Worm (Caenorhabditis elegans) whole organism, young adult: ENCODE results near the gene fbxc-43.
A peak's percentile ranks its signal among the peaks of the same experiment; 100 is the strongest.

Source experiments
- B0035.1 ChIP-seq: sonication (generic microtip); optimal IDR thresholded peaks from 2 replicates; lab custom pipeline; 2016; ENCODE audit warnings: missing genetic modification characterization, mild to moderate bottlenecking, missing compliant biosample characterization, missing genotype, missing genetic modification reagents
- C17E4.6 ChIP-seq: fragments of 200-800 bp; sonication (Bioruptor generic); IDR thresholded peaks from 2 replicates; pipeline ENCODE4 v1.3.6; 2022; ENCODE audit warnings: missing genetic modification reagents, missing genetic modification characterization, missing compliant biosample characterization
- F10E7.11 ChIP-seq: sonication (generic microtip); optimal IDR thresholded peaks from 2 replicates; lab custom pipeline; 2017; ENCODE audit warnings: mild to moderate bottlenecking, missing genetic modification characterization, moderate library complexity, missing compliant biosample characterization
- F22D6.2 ChIP-seq: sonication (generic microtip); optimal IDR thresholded peaks from 2 replicates; lab custom pipeline; 2016; ENCODE audit warnings: mild to moderate bottlenecking, missing genetic modification characterization, missing compliant biosample characterization
- F39B2.1 ChIP-seq: fragments of 200-800 bp; sonication (Bioruptor generic); IDR thresholded peaks from 2 replicates; pipeline ENCODE4 v1.3.6; 2022; ENCODE audit warnings: missing genetic modification reagents, missing genetic modification characterization, missing compliant biosample characterization
- F52B5.7 ChIP-seq: sonication (generic microtip); optimal IDR thresholded peaks from 2 replicates; lab custom pipeline; 2016; ENCODE audit warnings: mild to moderate bottlenecking, missing genetic modification characterization, missing compliant biosample characterization
- Y53F4B.3 ChIP-seq: fragments of 200-800 bp; sonication (Bioruptor generic); IDR thresholded peaks from 2 replicates; pipeline ENCODE4 v1.3.6; 2022; ENCODE audit warnings: missing genetic modification reagents, missing genetic modification characterization, missing compliant biosample characterization
- Y53G8AR.9 ChIP-seq: fragments of 200-800 bp; sonication (Bioruptor generic); conservative IDR thresholded peaks from 2 replicates; pipeline ENCODE4 v1.3.6; 2022; ENCODE audit warnings: missing genetic modification reagents, missing genetic modification characterization, missing compliant biosample characterization
- Y67H2A.10 ChIP-seq: fragments of 200-800 bp; sonication (Bioruptor generic); conservative IDR thresholded peaks from 2 replicates; pipeline ENCODE4 v1.3.6; 2022; ENCODE audit warnings: missing genetic modification reagents, missing genetic modification characterization, missing compliant biosample characterization
- Y95B8A.8 ChIP-seq: fragments of 200-800 bp; sonication (Bioruptor generic); IDR thresholded peaks from 2 replicates; pipeline ENCODE4 v1.3.6; 2022; ENCODE audit warnings: missing genetic modification reagents, missing genetic modification characterization, missing compliant biosample characterization
- akir-1 ChIP-seq: fragments of 200-800 bp; sonication (Bioruptor generic); optimal IDR thresholded peaks from 2 replicates; lab custom pipeline; 2018; ENCODE audit warnings: mild to moderate bottlenecking, missing genetic modification characterization, moderate library complexity, missing compliant biosample characterization
- aptf-3 ChIP-seq: fragments of 200-800 bp; sonication (Bioruptor generic); IDR thresholded peaks from 2 replicates; pipeline ENCODE4 v1.3.6; 2022; ENCODE audit warnings: missing genetic modification characterization, missing compliant biosample characterization
- attf-5 ChIP-seq: fragments of 200-800 bp; sonication (Bioruptor generic); optimal IDR thresholded peaks from 2 replicates; lab custom pipeline; 2018; ENCODE audit warnings: mild to moderate bottlenecking, missing genetic modification characterization, missing compliant biosample characterization
- bed-1 ChIP-seq: fragments of 200-800 bp; sonication (Bioruptor generic); IDR thresholded peaks from 2 replicates; pipeline ENCODE4 v1.3.6; 2022; ENCODE audit warnings: missing genetic modification reagents, missing genetic modification characterization, missing compliant biosample characterization
- bed-2 ChIP-seq: fragments of 200-800 bp; sonication (Bioruptor generic); IDR thresholded peaks from 2 replicates; pipeline ENCODE4 v1.3.6; 2022; ENCODE audit warnings: missing genetic modification reagents, missing genetic modification characterization, missing compliant biosample characterization
- ccch-3 ChIP-seq: fragments of 200-800 bp; sonication (Bioruptor generic); optimal IDR thresholded peaks from 2 replicates; lab custom pipeline; 2018; ENCODE audit warnings: mild to moderate bottlenecking, missing genetic modification characterization, missing compliant biosample characterization
- cebp-1 ChIP-seq, 2 experiments: fragments of 200-800 bp in 1 of 2; sonication (Bioruptor generic) in 1 of 2; sonication (generic microtip) in 1 of 2; IDR thresholded peaks in 1 of 2; optimal IDR thresholded peaks in 1 of 2; 2 replicates each; pipeline versions ENCODE4 v1.3.6 to Lab custom; 2017 to 2022; ENCODE audit warnings: missing compliant biosample characterization in 2 of 2, missing genetic modification characterization in 2 of 2, mild to moderate bottlenecking in 1 of 2, missing genetic modification reagents in 1 of 2, moderate library complexity in 1 of 2
- ceh-40 ChIP-seq: fragments of 200-800 bp; sonication (Bioruptor generic); IDR thresholded peaks from 2 replicates; pipeline ENCODE4 v1.3.6; 2022; ENCODE audit warnings: missing genetic modification characterization, missing compliant biosample characterization
- ceh-91 ChIP-seq: fragments of 200-800 bp; sonication (Bioruptor generic); IDR thresholded peaks from 2 replicates; pipeline ENCODE4 v1.3.6; 2022; ENCODE audit warnings: missing genetic modification reagents, missing genetic modification characterization, missing compliant biosample characterization
- dpff-1 ChIP-seq: sonication (generic microtip); optimal IDR thresholded peaks from 2 replicates; lab custom pipeline; 2017; ENCODE audit warnings: mild to moderate bottlenecking, missing genetic modification characterization, missing compliant biosample characterization
- dpl-1 ChIP-seq: fragments of 150-350 bp; optimal IDR thresholded peaks from 2 replicates; lab custom pipeline; 2014; ENCODE audit warnings: missing biosample characterization, missing genetic modification reagents, missing genetic modification characterization
- ekl-4 ChIP-seq: fragments of 200-800 bp; sonication (Bioruptor generic); IDR thresholded peaks from 2 replicates; pipeline ENCODE4 v1.3.6; 2022; ENCODE audit warnings: missing genetic modification reagents, missing genetic modification characterization, missing compliant biosample characterization
- fkh-3 ChIP-seq: sonication (generic microtip); optimal IDR thresholded peaks from 2 replicates; lab custom pipeline; 2016; ENCODE audit warnings: mild to moderate bottlenecking, missing genetic modification characterization, missing compliant biosample characterization
- hmg-1.2 ChIP-seq: fragments of 200-800 bp; sonication (Bioruptor generic); IDR thresholded peaks from 2 replicates; pipeline ENCODE4 v1.3.6; 2022; ENCODE audit warnings: missing genetic modification reagents, missing genetic modification characterization, missing compliant biosample characterization
- hrde-1 ChIP-seq: sonication (generic microtip); optimal IDR thresholded peaks from 2 replicates; lab custom pipeline; 2016; ENCODE audit warnings: missing genetic modification characterization, mild to moderate bottlenecking, missing compliant biosample characterization, moderate library complexity, missing genotype, missing genetic modification reagents, borderline replicate concordance
- let-526 ChIP-seq: fragments of 200-800 bp; sonication (Bioruptor generic); IDR thresholded peaks from 2 replicates; pipeline ENCODE4 v1.3.6; 2022; ENCODE audit warnings: missing genetic modification reagents, missing genetic modification characterization, missing compliant biosample characterization
- let-607 ChIP-seq, 2 experiments: fragments of 200-800 bp in 1 of 2; sonication (Bioruptor generic) in 1 of 2; sonication (generic microtip) in 1 of 2; optimal IDR thresholded peaks; 2 replicates each; lab custom pipeline; 2016 to 2018; ENCODE audit warnings: mild to moderate bottlenecking in 2 of 2, missing compliant biosample characterization in 2 of 2, missing genetic modification characterization in 2 of 2, moderate library complexity in 2 of 2, missing genotype in 1 of 2
- lin-35 ChIP-seq, 3 experiments: fragments of 150-350 bp in 2 of 3; sonication (generic microtip) in 1 of 3; optimal IDR thresholded peaks; 2 replicates each; lab custom pipeline; 2014 to 2018; ENCODE audit warnings: missing biosample characterization in 3 of 3, missing genetic modification characterization in 3 of 3, missing genetic modification reagents in 3 of 3
- lsy-27 ChIP-seq: sonication (generic microtip); optimal IDR thresholded peaks from 2 replicates; lab custom pipeline; 2017; ENCODE audit warnings: missing genetic modification characterization, mild to moderate bottlenecking, missing compliant biosample characterization, antibody characterized with exemption, missing genotype, borderline replicate concordance; ENCODE audit not compliant: insufficient read depth
- madf-10 ChIP-seq: sonication (generic microtip); optimal IDR thresholded peaks from 2 replicates; lab custom pipeline; 2016; ENCODE audit warnings: mild to moderate bottlenecking, missing genetic modification characterization, missing compliant biosample characterization
- madf-6 ChIP-seq: fragments of 200-800 bp; sonication (Bioruptor generic); IDR thresholded peaks from 2 replicates; pipeline ENCODE4 v1.3.6; 2022; ENCODE audit warnings: missing genetic modification reagents, missing genetic modification characterization, missing compliant biosample characterization
- madf-8 ChIP-seq: fragments of 200-800 bp; sonication (Bioruptor generic); conservative IDR thresholded peaks from 2 replicates; pipeline ENCODE4 v1.3.6; 2022; ENCODE audit warnings: missing genetic modification reagents, missing genetic modification characterization, missing compliant biosample characterization
- mxl-1 ChIP-seq: sonication (generic microtip); optimal IDR thresholded peaks from 2 replicates; lab custom pipeline; 2016; ENCODE audit warnings: missing genetic modification characterization, missing compliant biosample characterization
- nfya-1 ChIP-seq: sonication (generic microtip); optimal IDR thresholded peaks from 2 replicates; lab custom pipeline; 2017; ENCODE audit warnings: antibody characterized with exemption, missing compliant biosample characterization, missing genetic modification characterization, borderline replicate concordance; ENCODE audit not compliant: insufficient read depth
- nhr-27 ChIP-seq: fragments of 200-800 bp; sonication (Bioruptor generic); optimal IDR thresholded peaks from 2 replicates; lab custom pipeline; 2018; ENCODE audit warnings: mild to moderate bottlenecking, missing genetic modification characterization, moderate library complexity, missing compliant biosample characterization
- nhr-80 ChIP-seq: sonication (generic microtip); optimal IDR thresholded peaks from 2 replicates; lab custom pipeline; 2016; ENCODE audit warnings: missing genetic modification characterization, missing compliant biosample characterization
- pbrm-1 ChIP-seq: fragments of 200-800 bp; sonication (Bioruptor generic); IDR thresholded peaks from 2 replicates; pipeline ENCODE4 v1.3.6; 2022; ENCODE audit warnings: missing genetic modification reagents, missing genetic modification characterization, missing compliant biosample characterization
- pha-4 ChIP-seq: fragments of 150-350 bp; sonication (generic microtip); optimal IDR thresholded peaks from 2 replicates; lab custom pipeline; 2014; ENCODE audit warnings: missing biosample characterization, missing genetic modification reagents, missing genetic modification characterization
- rec-8 ChIP-seq, 2 experiments: sonication (generic microtip); optimal IDR thresholded peaks; 2 replicates each; lab custom pipeline; 2016; ENCODE audit warnings: mild to moderate bottlenecking in 2 of 2, missing genetic modification characterization in 2 of 2, missing genetic modification reagents in 2 of 2, missing genotype in 2 of 2, missing biosample characterization in 1 of 2, missing compliant biosample characterization in 1 of 2, moderate library complexity in 1 of 2
- snpc-1.3 ChIP-seq: sonication (generic microtip); optimal IDR thresholded peaks from 2 replicates; lab custom pipeline; 2017; ENCODE audit warnings: missing genetic modification characterization, mild to moderate bottlenecking, missing compliant biosample characterization, antibody characterized with exemption, moderate library complexity, missing genotype, missing genetic modification reagents; ENCODE audit not compliant: insufficient read depth
- xnd-1 ChIP-seq: sonication (generic microtip); optimal IDR thresholded peaks from 2 replicates; lab custom pipeline; 2016; ENCODE audit warnings: missing genotype, missing genetic modification reagents, missing genetic modification characterization, missing compliant biosample characterization
- zfh-2 ChIP-seq: fragments of 200-800 bp; sonication (Bioruptor generic); conservative IDR thresholded peaks from 2 replicates; pipeline ENCODE4 v1.3.6; 2022; ENCODE audit warnings: missing genetic modification reagents, missing genetic modification characterization, missing compliant biosample characterization
- zim-3 ChIP-seq: sonication (generic microtip); optimal IDR thresholded peaks from 2 replicates; lab custom pipeline; 2017; ENCODE audit warnings: mild to moderate bottlenecking, missing genetic modification characterization, moderate library complexity, missing compliant biosample characterization
- ztf-25 ChIP-seq: fragments of 200-800 bp; sonication (Bioruptor generic); IDR thresholded peaks from 2 replicates; pipeline ENCODE4 v1.3.6; 2022; ENCODE audit warnings: missing genetic modification reagents, missing genetic modification characterization, missing compliant biosample characterization
- ztf-26 ChIP-seq: sonication (generic microtip); optimal IDR thresholded peaks from 2 replicates; lab custom pipeline; 2017; ENCODE audit warnings: missing genetic modification characterization, missing compliant biosample characterization
- ztf-28 ChIP-seq: fragments of 200-800 bp; sonication (Bioruptor generic); IDR thresholded peaks from 2 replicates; pipeline ENCODE4 v1.3.6; 2022; ENCODE audit warnings: missing genetic modification reagents, missing genetic modification characterization, missing compliant biosample characterization
- ztf-6 ChIP-seq: fragments of 200-800 bp; sonication (Bioruptor generic); IDR thresholded peaks from 2 replicates; pipeline ENCODE4 v1.3.6; 2022; ENCODE audit warnings: missing genetic modification reagents, missing genetic modification characterization, missing compliant biosample characterization

Gene fbxc-43

DNA sequence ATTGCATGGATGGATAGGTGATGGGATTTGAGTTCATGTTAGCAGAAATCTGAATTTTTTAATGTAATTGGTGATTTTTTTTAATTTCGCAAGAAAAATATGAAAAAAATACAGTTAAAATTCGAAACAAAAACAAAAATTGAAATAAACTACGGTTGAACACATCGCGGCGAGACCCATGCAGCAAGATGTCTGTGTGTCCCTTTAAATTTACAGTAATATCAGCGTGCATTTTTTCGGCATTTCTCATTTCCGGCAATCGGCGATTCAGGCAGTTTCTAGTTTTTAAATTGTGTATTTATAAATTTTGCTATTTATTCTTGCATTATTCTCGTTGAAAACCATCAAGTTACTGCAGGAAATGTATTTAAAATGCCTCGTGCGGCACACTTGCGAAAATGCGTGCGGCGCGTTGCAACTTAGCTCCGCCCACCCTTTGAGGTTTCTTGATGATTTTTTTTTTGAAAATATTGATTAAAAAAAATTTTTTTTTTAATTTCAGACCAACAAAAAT is 2.0 kb upstream of the fbxc-43 start, which contains the start of the genes fbxc-44 and C16A11.2 (continued):
- no peak for TF ChIP-seq ztf-26
- no peak for TF ChIP-seq ztf-6 (GFP tag; lab: Robert Waterston, UW)
- no peak for TF ChIP-seq Y53F4B.3 (GFP tag; lab: Robert Waterston, UW)
- no peak for TF ChIP-seq cebp-1 (GFP tag; IDR thresholded peaks at IDR 0.05; lab: Robert Waterston, UW)
- TF ChIP-seq cebp-1 (tag; optimal IDR thresholded peaks at IDR 0.05; lab: Kevin White, UChicago): peak; percentile 52
- TF ChIP-seq Y67H2A.10 (GFP tag; lab: Robert Waterston, UW): no peak
- peak in 1 of 2 experiments; percentile 6 for TF ChIP-seq rec-8 (tag; optimal IDR thresholded peaks at IDR 0.05; lab: Kevin White, UChicago)
- no peak for TF ChIP-seq zfh-2
- no peak for TF ChIP-seq B0035.1
- no peak for TF ChIP-seq madf-10
- TF ChIP-seq let-607 (tag; optimal IDR thresholded peaks at IDR 0.05; lab: Kevin White, UChicago): peak in 1 of 2 experiments; percentile 9
- no peak for TF ChIP-seq F10E7.11
- no peak for TF ChIP-seq nfya-1 (tag; lab: Kevin White, UChicago)
- peak; percentile 59; the same call in 1 of the 2 replicates for TF ChIP-seq ceh-91 (GFP tag; lab: Robert Waterston, UW)
- TF ChIP-seq snpc-1.3 (tag; lab: Kevin White, UChicago): peak; percentile 17
- no peak for TF ChIP-seq dpl-1
- TF ChIP-seq dpff-1 (tag; lab: Kevin White, UChicago): no peak
- peak; percentile 92 for TF ChIP-seq madf-6
- TF ChIP-seq ccch-3 (GFP tag; lab: Kevin White, UChicago): no peak
- TF ChIP-seq akir-1 (GFP tag; lab: Kevin White, UChicago): no peak
- TF ChIP-seq ztf-25: no peak
- no peak for TF ChIP-seq nhr-27 (tag; lab: Kevin White, UChicago)
- no peak for TF ChIP-seq lsy-27 (tag; lab: Kevin White, UChicago)
- no peak for TF ChIP-seq mxl-1 (tag; lab: Kevin White, UChicago)
- no peak for TF ChIP-seq attf-5 (GFP tag; lab: Kevin White, UChicago)
- TF ChIP-seq bed-1 (GFP tag; lab: Robert Waterston, UW): no peak
- TF ChIP-seq F39B2.1 (GFP tag; lab: Robert Waterston, UW): no peak
- peak; percentile 16; the same call in 1 of the 2 replicates for TF ChIP-seq C17E4.6 (GFP tag; lab: Robert Waterston, UW)
- TF ChIP-seq Y53G8AR.9 (GFP tag; lab: Robert Waterston, UW): no peak
- no peak for TF ChIP-seq zim-3 (tag; lab: Kevin White, UChicago)
- no peak for TF ChIP-seq ceh-40 (GFP tag; lab: Robert Waterston, UW)
- no peak for TF ChIP-seq lin-35 (GFP tag; optimal IDR thresholded peaks at IDR 0.05; lab: Kevin White, UChicago)
- no peak for TF ChIP-seq F52B5.7
- no peak; the same call in 1 of the 2 replicates for TF ChIP-seq ekl-4 (GFP tag; lab: Robert Waterston, UW)
- no peak for TF ChIP-seq ztf-28 (GFP tag; lab: Robert Waterston, UW)
- peak; percentile 96 for TF ChIP-seq xnd-1 (tag; lab: Kevin White, UChicago)
- TF ChIP-seq madf-8 (GFP tag; lab: Robert Waterston, UW): peak; percentile 83
- no peak; the same call in 1 of the 2 replicates for TF ChIP-seq hmg-1.2 (GFP tag; lab: Robert Waterston, UW)
- no peak for TF ChIP-seq let-526 (GFP tag; lab: Robert Waterston, UW)
- no peak for TF ChIP-seq F22D6.2 (tag; lab: Kevin White, UChicago)
- TF ChIP-seq pha-4 (tag; lab: Kevin White, UChicago): no peak
- 0 out of 2 replicates have a peak, but pooled peaks have one; percentile 40 for TF ChIP-seq pbrm-1 (GFP tag; lab: Robert Waterston, UW)
- TF ChIP-seq aptf-3 (GFP tag; lab: Robert Waterston, UW): no peak
- no peak for TF ChIP-seq Y95B8A.8 (GFP tag; lab: Robert Waterston, UW)
- TF ChIP-seq bed-2 (GFP tag; lab: Robert Waterston, UW): no peak
- TF ChIP-seq hrde-1: no peak
- no peak for TF ChIP-seq nhr-80 (tag; lab: Kevin White, UChicago)
- no peak for TF ChIP-seq fkh-3 (tag; lab: Kevin White, UChicago)
